Worm (Caenorhabditis elegans): Measurements from ENCODE around the gene pxd-1.

pxd-1 gene

DNA sequence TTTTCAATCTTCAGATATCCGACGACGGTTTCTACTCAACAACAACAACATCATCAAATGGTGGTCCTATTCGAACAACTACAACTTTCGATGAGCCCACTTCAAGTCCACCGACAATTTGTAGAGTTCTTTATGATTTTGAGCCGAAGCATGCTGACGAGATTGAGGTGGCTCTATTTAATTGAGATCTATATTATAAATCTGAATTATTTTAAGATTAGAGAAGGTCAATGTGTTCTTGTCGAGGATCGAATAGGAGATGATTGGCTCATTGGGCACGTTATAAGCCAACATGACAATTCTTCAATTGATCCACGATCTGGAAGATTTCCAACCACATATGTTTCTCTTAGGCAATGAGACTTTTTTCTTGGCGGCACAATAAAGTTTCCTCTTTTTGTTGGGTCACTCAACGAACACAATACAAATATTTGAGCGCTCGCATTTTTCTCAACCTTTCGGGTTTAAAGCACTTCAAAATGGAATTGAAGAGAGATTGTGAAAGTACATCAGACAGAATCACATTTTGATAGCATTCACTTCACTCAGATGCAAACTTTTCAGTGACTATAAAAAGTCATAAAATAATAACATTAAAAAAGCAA is 9.5 kb downstream of the pxd-1 start (continued):
- peak; percentile 64 for TF ChIP-seq F52B5.7 (tag; optimal IDR thresholded peaks at IDR 0.05)
- TF ChIP-seq rpc-1 (optimal IDR thresholded peaks at IDR 0.05), result no peak
- peak; percentile 2 for TF ChIP-seq rpc-1 (tag; optimal IDR thresholded peaks at IDR 0.05)
- no peak for TF ChIP-seq nhr-120 (GFP tag; IDR thresholded peaks at IDR 0.05)
- TF ChIP-seq let-607 (tag; optimal IDR thresholded peaks at IDR 0.05), result peak in 1 of 2 experiments; percentile 9
- TF ChIP-seq dpff-1 (tag; optimal IDR thresholded peaks at IDR 0.05), result no peak
- 0 out of 2 replicates have a peak, but pooled peaks have one; percentile 64 for TF ChIP-seq F37B4.10 (GFP tag; IDR thresholded peaks at IDR 0.05)
- peak; percentile 59 for TF ChIP-seq madf-8 (GFP tag; conservative IDR thresholded peaks at IDR 0.05)
- no peak for TF ChIP-seq mes-4 (tag; optimal IDR thresholded peaks at IDR 0.05)
- peak; percentile 93 for TF ChIP-seq B0336.3 (GFP tag; IDR thresholded peaks at IDR 0.05)
- TF ChIP-seq Y56A3A.18 (GFP tag; IDR thresholded peaks at IDR 0.05), result no peak; the same call in 1 of the 2 replicates
- no peak for TF ChIP-seq F33H1.4 (GFP tag; IDR thresholded peaks at IDR 0.05)
- TF ChIP-seq ztf-6 (GFP tag; IDR thresholded peaks at IDR 0.05), result no peak
- TF ChIP-seq unc-130 (GFP tag; optimal IDR thresholded peaks at IDR 0.05), result peak; percentile 92
- TF ChIP-seq K11D2.4 (GFP tag; IDR thresholded peaks at IDR 0.05), result no peak
- TF ChIP-seq sea-2 (GFP tag; IDR thresholded peaks at IDR 0.05), result no peak
- no peak for TF ChIP-seq F55B11.4 (tag; optimal IDR thresholded peaks at IDR 0.05; ENCODE audit: borderline replicate concordance, insufficient read depth)
- TF ChIP-seq zim-3 (tag; optimal IDR thresholded peaks at IDR 0.05), result no peak
- no peak for TF ChIP-seq zfh-2 (GFP tag; conservative IDR thresholded peaks at IDR 0.05)
- no peak for TF ChIP-seq F39B2.1 (GFP tag; IDR thresholded peaks at IDR 0.05)
- TF ChIP-seq madf-6 (GFP tag; IDR thresholded peaks at IDR 0.05), result peak; percentile 79
- no peak for TF ChIP-seq madf-10 (tag; optimal IDR thresholded peaks at IDR 0.05)
- peak; percentile 79 for TF ChIP-seq athp-1 (tag; optimal IDR thresholded peaks at IDR 0.05)
- peak; percentile 54 for TF ChIP-seq lin-40 (tag; optimal IDR thresholded peaks at IDR 0.05)
- TF ChIP-seq Y53G8AR.9 (GFP tag; conservative IDR thresholded peaks at IDR 0.05), result peak; percentile 95
- TF ChIP-seq hmg-1.2 (GFP tag; IDR thresholded peaks at IDR 0.05), result no peak; the same call in 1 of the 2 replicates
- TF ChIP-seq lsy-27 (tag; optimal IDR thresholded peaks at IDR 0.05; ENCODE audit: borderline replicate concordance, insufficient read depth), result no peak
- no peak for TF ChIP-seq ceh-58 (GFP tag; IDR thresholded peaks at IDR 0.05)
- TF ChIP-seq attf-6 (GFP tag; IDR thresholded peaks at IDR 0.05), result peak; percentile 82
- no peak for TF ChIP-seq let-526 (GFP tag; IDR thresholded peaks at IDR 0.05)
- TF ChIP-seq egrh-3 (GFP tag; IDR thresholded peaks at IDR 0.05), result no peak
- no peak for TF ChIP-seq nhr-90 (tag; optimal IDR thresholded peaks at IDR 0.05)
- TF ChIP-seq gei-17 (GFP tag; optimal IDR thresholded peaks at IDR 0.05), result no peak
- TF ChIP-seq rec-8 (tag; optimal IDR thresholded peaks at IDR 0.05), result no peak
- TF ChIP-seq F49E8.2 (tag; optimal IDR thresholded peaks at IDR 0.05; ENCODE audit: insufficient read depth), result peak; percentile 93
- peak; percentile 80 for TF ChIP-seq ceh-79 (tag; optimal IDR thresholded peaks at IDR 0.05)
- TF ChIP-seq hlh-12 (tag; optimal IDR thresholded peaks at IDR 0.05), result no peak
- no peak for TF ChIP-seq ccch-3 (GFP tag; optimal IDR thresholded peaks at IDR 0.05)
- TF ChIP-seq ceh-100 (GFP tag; IDR thresholded peaks at IDR 0.05), result no peak; the same call in none of the 2 replicates
- TF ChIP-seq sdz-38 (tag; optimal IDR thresholded peaks at IDR 0.05), result no peak
- 0 out of 2 replicates have a peak, but pooled peaks have one; percentile 63 for TF ChIP-seq bed-1 (GFP tag; IDR thresholded peaks at IDR 0.05)
- TF ChIP-seq tbp1 (GFP tag; optimal IDR thresholded peaks at IDR 0.05), result peak; percentile 44
- TF ChIP-seq ztf-28 (GFP tag; IDR thresholded peaks at IDR 0.05), result no peak
- TF ChIP-seq B0035.1 (tag; optimal IDR thresholded peaks at IDR 0.05), result peak; percentile 17
- no peak for TF ChIP-seq ztf-3 (GFP tag; optimal IDR thresholded peaks at IDR 0.05)
- TF ChIP-seq attf-3 (GFP tag; conservative IDR thresholded peaks at IDR 0.05), result no peak; the same call in 1 of the 2 replicates
- no peak for TF ChIP-seq sptf-2 (GFP tag; optimal IDR thresholded peaks at IDR 0.05)
- peak; percentile 40 for TF ChIP-seq F23B12.7 (tag; optimal IDR thresholded peaks at IDR 0.05; ENCODE audit: insufficient read depth)
